Worm (Caenorhabditis elegans) whole organism, L4 larva: Measurements from ENCODE around the gene rps-9.

Source experiments
- R02D3.7 ChIP-seq: fragments of 150-350 bp; sonication (generic microtip); optimal IDR thresholded peaks from 3 replicates; lab custom pipeline; 2014; ENCODE audit warnings: missing biosample characterization, missing genetic modification characterization
- lin-13 ChIP-seq: fragments of 150-350 bp; optimal IDR thresholded peaks from 2 replicates; lab custom pipeline; 2014; ENCODE audit warnings: missing biosample characterization, missing genetic modification reagents, missing genetic modification characterization
- unc-130 ChIP-seq: sonication (generic microtip); optimal IDR thresholded peaks from 2 replicates; lab custom pipeline; 2016; ENCODE audit warnings: missing genetic modification reagents, missing genetic modification characterization, missing compliant biosample characterization

ce11 chrII:11096233-11096632 lies 29.9 kb downstream of the rps-9 start, which contains the start of gene nbs-1:
- no peak for TF ChIP-seq R02D3.7 (tag; lab: Kevin White, UChicago)
- no peak for TF ChIP-seq unc-130 (GFP tag; lab: Kevin White, UChicago)
- no peak for TF ChIP-seq lin-13 (GFP tag; lab: Kevin White, UChicago)
